Fruit fly (Drosophila melanogaster): ENCODE results near the gene CG43800.

Gene CG43800

DNA sequence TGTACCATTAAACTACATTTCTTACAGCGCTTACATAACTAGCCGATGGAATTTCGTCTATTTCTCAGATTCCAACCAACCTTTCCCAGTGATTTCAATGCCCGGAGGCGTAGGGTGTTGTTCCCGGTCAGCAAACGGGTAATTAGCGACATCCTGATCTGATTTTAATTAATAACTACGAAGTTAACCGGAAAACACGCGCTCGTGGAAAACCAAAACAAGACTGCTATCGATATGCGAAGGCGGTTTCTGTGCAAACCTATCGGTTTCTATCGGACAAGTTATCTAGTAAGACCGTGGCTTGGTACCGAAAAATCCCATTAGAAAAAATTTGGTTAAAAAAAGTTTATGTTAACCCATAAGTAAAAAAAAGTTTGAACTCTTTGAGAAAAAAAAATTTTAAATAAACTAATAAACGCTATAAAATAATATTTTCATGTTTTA lies 9.8 kb downstream of the CG43800 start, which contains the start of gene mEFG1:
TSS of gene mEFG1 (minus strand) at position 253 of the 444 bp plus-strand sequence.
- TF ChIP-seq Mnt (GFP tag; optimal IDR thresholded peaks at IDR 0.05) (peak; percentile 87), bab1 (GFP tag; optimal IDR thresholded peaks at IDR 0.05) (peak; percentile 28), CG14711 (tag; optimal IDR thresholded peaks at IDR 0.05) (peak; percentile 34), CG12768 (GFP tag; optimal IDR thresholded peaks at IDR 0.05) (no peak), toe (GFP tag; optimal IDR thresholded peaks at IDR 0.05) (no peak), Clk (GFP tag; optimal IDR thresholded peaks at IDR 0.05) (no peak), CG7101 (tag; optimal IDR thresholded peaks at IDR 0.05) (peak; percentile 17)

DNA sequence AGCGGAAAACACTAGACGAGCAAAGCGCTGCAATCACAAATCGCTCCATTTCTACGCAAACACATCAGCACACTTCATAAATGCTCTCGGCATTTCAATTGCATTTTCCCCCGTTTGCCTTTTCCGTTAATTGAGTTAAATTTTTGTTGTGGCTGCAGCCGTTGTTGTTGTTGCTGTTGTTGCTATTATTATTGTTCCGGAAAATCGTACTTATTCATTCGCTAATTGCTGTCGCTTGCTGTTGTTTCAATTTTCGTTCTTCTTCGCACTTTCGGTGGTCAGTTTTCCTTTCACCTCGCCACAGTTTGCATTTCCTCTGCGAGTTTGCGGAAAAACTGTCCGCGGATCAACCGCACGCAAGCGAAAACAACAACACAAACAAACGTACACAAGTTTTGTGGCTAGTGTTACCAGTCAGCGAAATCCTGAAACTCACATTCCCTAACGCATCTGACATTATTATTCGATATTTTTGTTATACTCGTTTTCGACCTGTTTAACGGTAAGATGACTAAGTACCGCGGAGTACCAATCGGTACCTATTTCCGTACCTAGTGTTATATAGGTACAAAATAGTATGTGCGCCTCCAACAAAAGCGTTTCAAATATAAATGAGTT lies 12.9 kb downstream of the CG43800 start, which contains the start of gene CG13784:
TSS of gene CG13784 (minus strand) at position 384 of the 618 bp plus-strand sequence.
- TF ChIP-seq ovo (GFP tag; optimal IDR thresholded peaks at IDR 0.05): peak; percentile 74
- TF ChIP-seq CG5204 (GFP tag; optimal IDR thresholded peaks at IDR 0.05): no peak
- no peak for TF ChIP-seq CG7045 (GFP tag; optimal IDR thresholded peaks at IDR 0.05)
- TF ChIP-seq kay (GFP tag; ENCODE audit: borderline replicate concordance): no peak
- peak; percentile 51 for TF ChIP-seq bab1 (GFP tag; optimal IDR thresholded peaks at IDR 0.05)
- peak; percentile 52 for TF ChIP-seq Mnt (GFP tag; optimal IDR thresholded peaks at IDR 0.05)
- no peak for TF ChIP-seq cnc (optimal IDR thresholded peaks at IDR 0.05)
- TF ChIP-seq Clk (GFP tag; optimal IDR thresholded peaks at IDR 0.05): no peak
- peak; percentile 27 for TF ChIP-seq CG33017 (tag; optimal IDR thresholded peaks at IDR 0.05)
- peak; percentile 76 for TF ChIP-seq pad (GFP tag; optimal IDR thresholded peaks at IDR 0.05)
- TF ChIP-seq Hr96 (GFP tag; optimal IDR thresholded peaks at IDR 0.05): no peak
- TF ChIP-seq CG12768 (GFP tag; optimal IDR thresholded peaks at IDR 0.05): peak; percentile 30
- TF ChIP-seq CG7101 (tag; optimal IDR thresholded peaks at IDR 0.05): peak; percentile 48
- no peak for TF ChIP-seq CG1620 (GFP tag; optimal IDR thresholded peaks at IDR 0.05)
- TF ChIP-seq toe (GFP tag; optimal IDR thresholded peaks at IDR 0.05): no peak
- no peak for TF ChIP-seq CG14711 (tag; optimal IDR thresholded peaks at IDR 0.05)
- peak; percentile 38 for TF ChIP-seq cic (GFP tag; optimal IDR thresholded peaks at IDR 0.05)
- TF ChIP-seq CG11617 (GFP tag; optimal IDR thresholded peaks at IDR 0.05): peak; percentile 34
- peak; percentile 18 for TF ChIP-seq Crg-1 (GFP tag; optimal IDR thresholded peaks at IDR 0.05)
- TF ChIP-seq tj (GFP tag; optimal IDR thresholded peaks at IDR 0.05): peak; percentile 61

DNA sequence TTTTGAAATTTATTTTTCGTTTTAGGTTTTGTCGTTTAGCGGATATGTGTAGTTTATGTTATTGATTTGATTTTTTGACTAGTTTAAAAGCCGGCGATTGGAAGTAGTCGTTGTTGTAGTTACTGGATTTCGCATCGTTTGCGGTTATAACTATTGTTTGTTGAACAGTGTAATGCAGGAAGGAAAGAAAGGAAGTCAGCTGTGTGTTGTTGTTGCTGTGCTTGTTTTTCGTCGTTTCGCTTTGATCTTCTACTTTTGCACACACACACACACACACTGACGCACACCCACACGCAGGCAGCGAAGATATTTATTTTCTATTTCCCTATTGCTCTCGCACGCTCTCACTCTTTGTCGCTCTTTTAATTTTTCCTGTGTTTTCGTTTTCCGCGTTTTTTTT lies 13.4 kb downstream of the CG43800 start:
- TF ChIP-seq bab1 (GFP tag; optimal IDR thresholded peaks at IDR 0.05) (no peak), CG7101 (tag; optimal IDR thresholded peaks at IDR 0.05) (no peak), CG11617 (GFP tag; optimal IDR thresholded peaks at IDR 0.05) (no peak), CG5204 (GFP tag; optimal IDR thresholded peaks at IDR 0.05) (no peak), CG33017 (tag; optimal IDR thresholded peaks at IDR 0.05) (no peak), Mnt (GFP tag; optimal IDR thresholded peaks at IDR 0.05) (no peak), kay (GFP tag; ENCODE audit: borderline replicate concordance) (no peak), Clk (GFP tag; optimal IDR thresholded peaks at IDR 0.05) (no peak), CG7045 (GFP tag; optimal IDR thresholded peaks at IDR 0.05) (no peak), CG1620 (GFP tag; optimal IDR thresholded peaks at IDR 0.05) (no peak), ovo (GFP tag; optimal IDR thresholded peaks at IDR 0.05) (no peak)

DNA sequence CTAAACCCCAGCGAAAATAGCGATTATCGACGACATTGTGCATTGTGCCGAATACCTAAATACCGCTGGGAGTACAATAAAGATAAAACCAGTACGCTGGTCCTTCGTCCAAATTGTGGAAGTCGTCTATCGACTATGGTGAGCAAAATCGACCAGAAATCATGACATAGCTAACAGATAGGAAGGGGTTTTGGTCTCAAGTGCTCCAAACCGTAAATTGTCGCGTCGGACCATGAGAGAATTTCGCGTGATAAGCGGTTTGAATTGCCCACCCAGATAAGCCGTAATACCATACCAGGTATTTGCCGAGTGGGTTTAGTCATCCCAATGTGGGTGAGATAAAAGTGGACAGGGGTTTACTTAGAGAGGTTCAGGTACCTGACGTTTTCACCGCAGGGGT lies 14.7 kb downstream of the CG43800 start:
- TF ChIP-seq pad (GFP tag; optimal IDR thresholded peaks at IDR 0.05) (no peak), kay (GFP tag; ENCODE audit: borderline replicate concordance) (peak; percentile 53), CG5204 (GFP tag; optimal IDR thresholded peaks at IDR 0.05) (no peak), CG7101 (tag; optimal IDR thresholded peaks at IDR 0.05) (no peak), CG1620 (GFP tag; optimal IDR thresholded peaks at IDR 0.05) (no peak), Hr96 (GFP tag; optimal IDR thresholded peaks at IDR 0.05) (no peak), CG14711 (tag; optimal IDR thresholded peaks at IDR 0.05) (no peak), Crg-1 (GFP tag; optimal IDR thresholded peaks at IDR 0.05) (no peak), CG33017 (tag; optimal IDR thresholded peaks at IDR 0.05) (peak; percentile 38), toe (GFP tag; optimal IDR thresholded peaks at IDR 0.05) (no peak), cnc (optimal IDR thresholded peaks at IDR 0.05) (no peak), Mnt (GFP tag; optimal IDR thresholded peaks at IDR 0.05) (peak; percentile 36), ovo (GFP tag; optimal IDR thresholded peaks at IDR 0.05) (no peak), bab1 (GFP tag; optimal IDR thresholded peaks at IDR 0.05) (no peak), Clk (GFP tag; optimal IDR thresholded peaks at IDR 0.05) (no peak), CG7045 (GFP tag; optimal IDR thresholded peaks at IDR 0.05) (peak; percentile 1), tj (GFP tag; optimal IDR thresholded peaks at IDR 0.05) (peak; percentile 4), CG11617 (GFP tag; optimal IDR thresholded peaks at IDR 0.05) (no peak), CG12768 (GFP tag; optimal IDR thresholded peaks at IDR 0.05) (peak; percentile 35), cic (GFP tag; optimal IDR thresholded peaks at IDR 0.05) (peak; percentile 84)

DNA sequence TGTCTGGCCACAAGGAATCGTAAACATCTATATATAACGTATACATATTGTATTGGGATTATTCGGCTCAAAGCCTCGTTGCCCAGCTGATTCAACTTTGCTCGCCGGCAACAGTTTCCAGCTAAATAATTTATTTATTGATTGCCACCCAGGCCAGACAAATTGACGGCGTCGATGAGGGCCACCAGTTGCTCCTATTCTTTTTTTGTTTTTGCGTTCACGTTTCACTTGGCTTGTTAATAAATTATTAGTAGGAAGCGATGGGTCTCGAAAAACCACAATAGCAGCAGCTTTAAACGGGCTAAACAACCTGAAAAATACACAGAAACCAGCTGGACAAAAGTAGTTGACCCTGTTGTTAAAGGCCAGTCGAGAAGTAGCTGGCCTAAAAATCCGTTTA lies 15.6 kb downstream of the CG43800 start:
- TF ChIP-seq ovo (GFP tag; optimal IDR thresholded peaks at IDR 0.05) (no peak), bab1 (GFP tag; optimal IDR thresholded peaks at IDR 0.05) (no peak), CG1620 (GFP tag; optimal IDR thresholded peaks at IDR 0.05) (no peak), CG5204 (GFP tag; optimal IDR thresholded peaks at IDR 0.05) (no peak), toe (GFP tag; optimal IDR thresholded peaks at IDR 0.05) (no peak), tj (GFP tag; optimal IDR thresholded peaks at IDR 0.05) (no peak), Mnt (GFP tag; optimal IDR thresholded peaks at IDR 0.05) (no peak), CG7045 (GFP tag; optimal IDR thresholded peaks at IDR 0.05) (no peak), Clk (GFP tag; optimal IDR thresholded peaks at IDR 0.05) (no peak), CG7101 (tag; optimal IDR thresholded peaks at IDR 0.05) (no peak), pad (GFP tag; optimal IDR thresholded peaks at IDR 0.05) (no peak), Hr96 (GFP tag; optimal IDR thresholded peaks at IDR 0.05) (no peak), cnc (optimal IDR thresholded peaks at IDR 0.05) (no peak), CG14711 (tag; optimal IDR thresholded peaks at IDR 0.05) (no peak)

DNA sequence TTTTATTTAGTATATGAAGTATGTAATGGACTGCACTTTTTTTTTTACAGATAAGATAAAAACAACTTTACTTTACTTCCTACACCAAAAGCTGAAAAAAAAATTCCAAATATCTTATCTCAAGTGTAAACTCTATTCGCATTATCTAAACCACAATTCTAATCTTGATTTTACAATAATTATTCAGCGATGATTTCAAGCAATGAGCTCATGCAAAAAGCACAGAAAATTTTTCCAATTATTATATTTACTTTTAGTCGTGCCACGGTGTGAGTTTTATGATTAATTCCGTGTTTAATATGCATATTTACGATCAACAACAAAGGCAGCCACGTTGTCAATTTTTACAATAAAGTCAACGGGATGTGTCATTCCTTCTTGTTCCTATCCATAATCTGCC lies 16.3 kb downstream of the CG43800 start:
- TF ChIP-seq cic (GFP tag; optimal IDR thresholded peaks at IDR 0.05): peak; percentile 41
- no peak for TF ChIP-seq ovo (GFP tag; optimal IDR thresholded peaks at IDR 0.05)

Data from whole organism, adult.